Worm (Caenorhabditis elegans): ENCODE results near the gene ltah-1.1.

Gene ltah-1.1

ce11 chrIV:12279340-12279739 lies at the start of gene ltah-1.1:
TSS of gene ltah-1.1 (plus strand) at chrIV:12279622.
- TF ChIP-seq nhr-80 (tag; optimal IDR thresholded peaks at IDR 0.05): peak; percentile 55
- peak; percentile 2 to 23 for TF ChIP-seq let-607 (tag; optimal IDR thresholded peaks at IDR 0.05)
- TF ChIP-seq lin-54 (GFP tag; optimal IDR thresholded peaks at IDR 0.05): no peak
- no peak for TF ChIP-seq zim-3 (tag; optimal IDR thresholded peaks at IDR 0.05)

DNA sequence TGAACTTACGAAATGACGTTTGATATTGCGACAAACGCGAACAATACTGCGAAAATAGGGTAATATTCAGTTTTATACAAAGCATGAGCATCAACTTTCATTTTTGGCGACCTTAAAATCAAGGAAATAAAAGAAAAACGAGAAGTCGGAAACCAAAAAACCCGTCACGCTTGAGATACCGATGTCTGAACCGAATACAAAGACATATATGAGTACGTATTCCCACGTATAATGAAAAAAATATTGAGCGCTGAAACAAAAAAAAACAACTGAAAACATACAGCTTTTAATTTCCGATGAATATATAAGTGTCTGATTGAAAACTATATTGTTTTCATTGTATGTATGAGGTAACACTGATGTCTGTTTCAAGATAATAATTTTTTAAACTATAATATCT lies 49.7 kb upstream of the ltah-1.1 start, which contains the start of gene sre-18:
TSS of gene sre-18 (minus strand) at position 101 of the 400 bp plus-strand sequence.
- TF ChIP-seq aptf-3 (GFP tag; IDR thresholded peaks at IDR 0.05): no peak

DNA sequence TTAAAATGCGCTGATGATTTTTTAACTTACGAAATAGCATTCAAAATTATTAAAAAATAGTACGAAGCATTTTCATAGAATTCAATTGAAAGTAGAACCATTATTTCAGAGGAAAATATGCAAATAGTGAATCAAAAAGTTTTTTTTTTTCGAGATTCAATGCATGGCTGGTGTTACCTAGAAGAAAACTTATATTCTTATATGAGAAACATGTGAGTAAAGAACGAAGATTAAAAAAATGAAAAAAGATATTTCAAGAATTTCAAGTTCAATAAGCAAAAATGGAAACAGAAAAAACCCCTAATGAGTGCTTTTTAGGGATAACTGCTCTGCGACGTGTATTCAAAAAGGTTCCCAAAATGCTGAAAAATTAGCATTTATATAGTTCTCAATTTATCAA lies 43.4 kb upstream of the ltah-1.1 start, which contains the start of gene sre-16:
TSS of gene sre-16 (minus strand) at position 101 of the 400 bp plus-strand sequence.
- no peak for TF ChIP-seq F49E8.2 (tag; optimal IDR thresholded peaks at IDR 0.05; ENCODE audit: insufficient read depth)
- TF ChIP-seq ceh-100 (GFP tag; IDR thresholded peaks at IDR 0.05): no peak
- TF ChIP-seq snpc-1.1 (tag; optimal IDR thresholded peaks at IDR 0.05; ENCODE audit: insufficient read depth): no peak
- TF ChIP-seq F33H1.4 (GFP tag; IDR thresholded peaks at IDR 0.05): no peak
- no peak for TF ChIP-seq hlh-26 (GFP tag; conservative IDR thresholded peaks at IDR 0.05)
- TF ChIP-seq tbx-9 (tag; optimal IDR thresholded peaks at IDR 0.05; ENCODE audit: borderline replicate concordance): no peak
- TF ChIP-seq snpc-4 (GFP tag; optimal IDR thresholded peaks at IDR 0.05): no peak
- no peak for TF ChIP-seq snpc-4 (tag; optimal IDR thresholded peaks at IDR 0.05)
- TF ChIP-seq dox-1 (GFP tag; IDR thresholded peaks at IDR 0.05): no peak
- no peak for TF ChIP-seq lin-54 (GFP tag; optimal IDR thresholded peaks at IDR 0.05)
- TF ChIP-seq ztf-6 (GFP tag; IDR thresholded peaks at IDR 0.05): no peak
- TF ChIP-seq ekl-4 (GFP tag; IDR thresholded peaks at IDR 0.05): no peak
- TF ChIP-seq ceh-58 (GFP tag; IDR thresholded peaks at IDR 0.05): no peak
- no peak for TF ChIP-seq B0019.2 (GFP tag; conservative IDR thresholded peaks at IDR 0.05)
- no peak for TF ChIP-seq ztf-28 (GFP tag; IDR thresholded peaks at IDR 0.05)
- TF ChIP-seq somi-1 (GFP tag; optimal IDR thresholded peaks at IDR 0.05): no peak
- no peak for TF ChIP-seq cebp-1 (GFP tag; IDR thresholded peaks at IDR 0.05)
- no peak for TF ChIP-seq cebp-1 (tag; optimal IDR thresholded peaks at IDR 0.05)
- TF ChIP-seq unc-130 (GFP tag; optimal IDR thresholded peaks at IDR 0.05): no peak
- TF ChIP-seq egrh-3 (GFP tag; IDR thresholded peaks at IDR 0.05): no peak
- no peak for TF ChIP-seq F57A8.1 (GFP tag; optimal IDR thresholded peaks at IDR 0.05)

- TF ChIP-seq Y53G8AR.9 (GFP tag; conservative IDR thresholded peaks at IDR 0.05) (no peak), madf-10 (tag; optimal IDR thresholded peaks at IDR 0.05) (no peak), B0019.2 (GFP tag; conservative IDR thresholded peaks at IDR 0.05) (no peak), nhr-80 (tag; optimal IDR thresholded peaks at IDR 0.05) (no peak), madf-3 (GFP tag; IDR thresholded peaks at IDR 0.05) (no peak), ZK185.1 (tag; optimal IDR thresholded peaks at IDR 0.05; ENCODE audit: poor library complexity, severe bottlenecking) (no peak), lsl-1 (GFP tag; optimal IDR thresholded peaks at IDR 0.05) (no peak), ceh-40 (GFP tag; IDR thresholded peaks at IDR 0.05) (no peak), ccch-3 (GFP tag; optimal IDR thresholded peaks at IDR 0.05) (no peak), egl-44 (GFP tag; IDR thresholded peaks at IDR 0.05) (no peak), chd-7 (tag; optimal IDR thresholded peaks at IDR 0.05) (no peak), pha-4 (tag; optimal IDR thresholded peaks at IDR 0.05) (no peak), lag-1 (GFP tag; IDR thresholded peaks at IDR 0.05) (no peak), F23B12.7 (tag; optimal IDR thresholded peaks at IDR 0.05; ENCODE audit: insufficient read depth) (no peak), gei-17 (GFP tag; optimal IDR thresholded peaks at IDR 0.05) (no peak), aptf-2 (GFP tag; conservative IDR thresholded peaks at IDR 0.05) (no peak), atf-7 (tag; optimal IDR thresholded peaks at IDR 0.05) (no peak)
Measured at ce11 chrIV:12238851-12239250, 40.6 kb upstream of the ltah-1.1 start, which contains the start of gene sre-19. TSS of gene sre-19 (minus strand) at chrIV:12238951.

Data from whole organism, young adult.